Fruit fly (Drosophila melanogaster) whole organism, embryonic: ENCODE results near the gene CG34276.

ENCODE experiments used
- Abd-B ChIP-seq: fragments of 200-800 bp; sonication (Bioruptor generic); optimal IDR thresholded peaks from 2 replicates; lab custom pipeline; 2018; ENCODE audit warnings: missing biosample characterization, mild to moderate bottlenecking, missing genetic modification characterization, moderate library complexity
- Asciz ChIP-seq: fragments of 200-800 bp; sonication (Bioruptor generic); optimal IDR thresholded peaks from 2 replicates; lab custom pipeline; 2017; ENCODE audit warnings: missing biosample characterization, mild to moderate bottlenecking, missing genetic modification characterization, missing genetic modification reagents
- Awh ChIP-seq: fragments of 200-800 bp; sonication (Bioruptor generic); IDR thresholded peaks from 2 replicates; pipeline ENCODE4, ENCODE4 v1.3.6; 2022; ENCODE audit warnings: missing biosample characterization, missing genetic modification characterization
- CG12155 ChIP-seq: fragments of 200-800 bp; sonication (Bioruptor generic); optimal IDR thresholded peaks from 3 replicates; lab custom pipeline; 2016; ENCODE audit warnings: missing biosample characterization, missing genetic modification characterization
- CG12299 ChIP-seq: fragments of 200-800 bp; sonication (Bioruptor generic); optimal IDR thresholded peaks from 2 replicates; lab custom pipeline; 2018; ENCODE audit warnings: missing biosample characterization, mild to moderate bottlenecking, missing genetic modification characterization
- CG13287 ChIP-seq: fragments of 200-800 bp; sonication (Bioruptor generic); IDR thresholded peaks from 2 replicates; pipeline ENCODE4 v1.3.6; 2022; ENCODE audit warnings: missing biosample characterization, missing genetic modification characterization; ENCODE audit not compliant: partially characterized antibody
- CG14050 ChIP-seq: fragments of 200-800 bp; sonication (Bioruptor generic); IDR thresholded peaks from 3 replicates; pipeline ENCODE4 v1.3.6; 2022; ENCODE audit warnings: missing biosample characterization, missing genetic modification characterization
- CG14965 ChIP-seq: fragments of 200-800 bp; sonication (Bioruptor generic); optimal IDR thresholded peaks from 2 replicates; lab custom pipeline; 2016; ENCODE audit warnings: missing biosample characterization, missing genetic modification characterization, borderline replicate concordance
- CG16779 ChIP-seq: fragments of 200-800 bp; sonication (Bioruptor generic); IDR thresholded peaks from 2 replicates; pipeline ENCODE4 v1.3.6; 2022; ENCODE audit warnings: missing biosample characterization, missing genetic modification characterization
- CG2678 ChIP-seq: fragments of 200-800 bp; sonication (Bioruptor generic); optimal IDR thresholded peaks from 3 replicates; lab custom pipeline; 2019; ENCODE audit warnings: missing biosample characterization, mild to moderate bottlenecking, missing genetic modification characterization, moderate library complexity
- CG3163 ChIP-seq: fragments of 200-800 bp; sonication (Bioruptor generic); optimal IDR thresholded peaks from 3 replicates; lab custom pipeline; 2016; ENCODE audit warnings: missing biosample characterization, missing genetic modification characterization
- CG3281 ChIP-seq: fragments of 200-800 bp; sonication (Bioruptor generic); optimal IDR thresholded peaks from 3 replicates; lab custom pipeline; 2017; ENCODE audit warnings: missing biosample characterization, mild to moderate bottlenecking, missing genetic modification characterization
- CG6175 ChIP-seq: fragments of 200-800 bp; sonication (Bioruptor generic); IDR thresholded peaks from 3 replicates; pipeline ENCODE4 v1.3.6; 2022; ENCODE audit warnings: missing biosample characterization, missing genetic modification characterization
- CG9437 ChIP-seq: fragments of 200-800 bp; sonication (Bioruptor generic); optimal IDR thresholded peaks from 2 replicates; lab custom pipeline; 2018; ENCODE audit warnings: missing biosample characterization, mild to moderate bottlenecking, missing genetic modification characterization
- CG9932 ChIP-seq: fragments of 200-800 bp; sonication (Bioruptor generic); IDR thresholded peaks from 2 replicates; pipeline ENCODE4 v1.3.6; 2022; ENCODE audit warnings: missing biosample characterization, missing genetic modification characterization
- Deaf1 ChIP-seq: fragments of 200-800 bp; optimal IDR thresholded peaks from 3 replicates; lab custom pipeline; 2019; ENCODE audit warnings: missing biosample characterization, mild to moderate bottlenecking, missing genetic modification characterization, moderate library complexity
- Eip74EF ChIP-seq, 2 experiments: fragments of 200-800 bp in 1 of 2; fragments of >200 bp in 1 of 2; sonication (Bioruptor generic) in 1 of 2; optimal IDR thresholded peaks; 2 replicates each; lab custom pipeline; 2017 to 2019; ENCODE audit warnings: missing biosample characterization in 2 of 2, missing genetic modification characterization in 2 of 2, mild to moderate bottlenecking in 1 of 2, moderate library complexity in 1 of 2
- Elba2 ChIP-seq: fragments of 200-800 bp; sonication (Bioruptor generic); optimal IDR thresholded peaks from 3 replicates; lab custom pipeline; 2016; ENCODE audit warnings: missing biosample characterization, missing genetic modification characterization
- Ets65A ChIP-seq: fragments of 200-800 bp; sonication (Bioruptor generic); peaks from one replicate; lab custom pipeline; 2016; ENCODE audit warnings: missing biosample characterization, missing genetic modification characterization
- Fer1 ChIP-seq: fragments of 200-800 bp; sonication (Bioruptor generic); optimal IDR thresholded peaks from 2 replicates; lab custom pipeline; 2017; ENCODE audit warnings: missing biosample characterization, mild to moderate bottlenecking, missing genetic modification characterization
- Fer2 ChIP-seq: fragments of 200-800 bp; sonication (Bioruptor generic); optimal IDR thresholded peaks from 2 replicates; lab custom pipeline; 2018; ENCODE audit warnings: missing biosample characterization, mild to moderate bottlenecking, missing genetic modification characterization, moderate library complexity
- Fer3 ChIP-seq: fragments of 200-800 bp; sonication (Bioruptor generic); optimal IDR thresholded peaks from 2 replicates; lab custom pipeline; 2018; ENCODE audit warnings: missing biosample characterization, mild to moderate bottlenecking, missing genetic modification characterization, moderate library complexity
- GATAe ChIP-seq: fragments of 200-800 bp; sonication (Bioruptor generic); conservative IDR thresholded peaks from 2 replicates; pipeline ENCODE4 v1.3.6; 2022; ENCODE audit warnings: missing biosample characterization, missing genetic modification characterization
- Hey ChIP-seq: fragments of 200-800 bp; sonication (Bioruptor generic); optimal IDR thresholded peaks from 3 replicates; lab custom pipeline; 2018; ENCODE audit warnings: missing biosample characterization, mild to moderate bottlenecking, missing genetic modification characterization
- Hr39 ChIP-seq: fragments of >200 bp; optimal IDR thresholded peaks from 2 replicates; lab custom pipeline; 2017
- Hsf ChIP-seq: fragments of 200-800 bp; sonication (Bioruptor generic); optimal IDR thresholded peaks from 3 replicates; lab custom pipeline; 2016; ENCODE audit warnings: missing biosample characterization, missing genetic modification characterization
- Nf-YA ChIP-seq: fragments of 200-800 bp; sonication (Bioruptor generic); IDR thresholded peaks from 2 replicates; pipeline ENCODE4 v1.3.6; 2022; ENCODE audit warnings: missing biosample characterization, missing genetic modification characterization
- Opbp ChIP-seq: fragments of 200-800 bp; sonication (Bioruptor generic); IDR thresholded peaks from 3 replicates; pipeline ENCODE4 v1.3.6; 2022; ENCODE audit warnings: missing biosample characterization, missing genetic modification characterization; ENCODE audit not compliant: partially characterized antibody
- Sin3A ChIP-seq: fragments of >200 bp; optimal IDR thresholded peaks from 2 replicates; lab custom pipeline; 2018
- Sox100B ChIP-seq: fragments of 200-800 bp; sonication (Bioruptor generic); optimal IDR thresholded peaks from 3 replicates; lab custom pipeline; 2018; ENCODE audit warnings: missing biosample characterization, mild to moderate bottlenecking, missing genetic modification characterization
- Xbp1 ChIP-seq: fragments of 200-800 bp; sonication (Bioruptor generic); optimal IDR thresholded peaks from 3 replicates; lab custom pipeline; 2016; ENCODE audit warnings: missing biosample characterization, mild to moderate bottlenecking, missing genetic modification characterization
- ash1 ChIP-seq: fragments of 200-800 bp; sonication (Bioruptor generic); optimal IDR thresholded peaks from 2 replicates; lab custom pipeline; 2018; ENCODE audit warnings: missing biosample characterization, mild to moderate bottlenecking, missing genetic modification characterization
- bowl ChIP-seq: fragments of 200-800 bp; sonication (Bioruptor generic); IDR thresholded peaks from 2 replicates; pipeline ENCODE4 v1.3.6; 2022; ENCODE audit warnings: missing biosample characterization, missing genetic modification characterization
- ci ChIP-seq: fragments of 200-800 bp; sonication (Bioruptor generic); IDR thresholded peaks from 3 replicates; pipeline ENCODE4 v1.3.6; 2022; ENCODE audit warnings: missing biosample characterization, missing genetic modification characterization
- danr ChIP-seq: fragments of 200-800 bp; sonication (Bioruptor generic); IDR thresholded peaks from 2 replicates; pipeline ENCODE4 v1.3.6; 2022; ENCODE audit warnings: missing biosample characterization, missing genetic modification characterization
- gro ChIP-seq: fragments of 200-800 bp; sonication (Bioruptor generic); optimal IDR thresholded peaks from 2 replicates; lab custom pipeline; 2016; ENCODE audit warnings: missing biosample characterization, missing genetic modification characterization
- jing ChIP-seq: fragments of 200-800 bp; sonication (Bioruptor generic); optimal IDR thresholded peaks from 2 replicates; lab custom pipeline; 2018; ENCODE audit warnings: missing biosample characterization, mild to moderate bottlenecking, missing genetic modification characterization
- lov ChIP-seq, 2 experiments: fragments of 200-800 bp in 1 of 2; fragments of >200 bp in 1 of 2; sonication (Bioruptor generic) in 1 of 2; IDR thresholded peaks in 1 of 2; optimal IDR thresholded peaks in 1 of 2; 2 replicates in 1 of 2; 3 replicates in 1 of 2; pipeline versions ENCODE4 v1.3.6 to Lab custom; 2017 to 2022; ENCODE audit warnings: missing biosample characterization in 1 of 2, missing genetic modification characterization in 1 of 2
- mam ChIP-seq: fragments of 200-800 bp; sonication (Bioruptor generic); optimal IDR thresholded peaks from 3 replicates; lab custom pipeline; 2016; ENCODE audit warnings: missing biosample characterization, missing genetic modification characterization
- nom ChIP-seq: fragments of 200-800 bp; sonication (Bioruptor generic); optimal IDR thresholded peaks from 2 replicates; lab custom pipeline; 2017; ENCODE audit warnings: missing biosample characterization, missing genetic modification characterization, mild to moderate bottlenecking, moderate library complexity, missing genetic modification reagents
- oc ChIP-seq: fragments of 200-800 bp; sonication (Bioruptor generic); optimal IDR thresholded peaks from 2 replicates; lab custom pipeline; 2018; ENCODE audit warnings: missing biosample characterization, mild to moderate bottlenecking, missing genetic modification characterization, moderate library complexity
- p53 ChIP-seq: fragments of 200-800 bp; sonication (Bioruptor generic); optimal IDR thresholded peaks from 2 replicates; lab custom pipeline; 2016; ENCODE audit warnings: missing biosample characterization, missing genetic modification characterization
- repo ChIP-seq: fragments of 200-800 bp; sonication (Bioruptor generic); optimal IDR thresholded peaks from 2 replicates; lab custom pipeline; 2016; ENCODE audit warnings: missing biosample characterization, missing genetic modification characterization
- row ChIP-seq: fragments of 200-800 bp; sonication (Bioruptor generic); IDR thresholded peaks from 3 replicates; pipeline ENCODE4 v1.3.6; 2022; ENCODE audit warnings: missing biosample characterization, missing genetic modification characterization
- salm ChIP-seq: fragments of 200-800 bp; sonication (Bioruptor generic); optimal IDR thresholded peaks from 2 replicates; lab custom pipeline; 2018; ENCODE audit warnings: missing biosample characterization, mild to moderate bottlenecking, missing genetic modification characterization
- sd ChIP-seq: fragments of 200-800 bp; sonication (Bioruptor generic); optimal IDR thresholded peaks from 3 replicates; lab custom pipeline; 2018; ENCODE audit warnings: missing biosample characterization, mild to moderate bottlenecking, missing genetic modification characterization, moderate library complexity
- sob ChIP-seq: fragments of 200-800 bp; sonication (Bioruptor generic); IDR thresholded peaks from 2 replicates; pipeline ENCODE4 v1.3.6; 2022; ENCODE audit warnings: missing biosample characterization, missing genetic modification characterization
- sr ChIP-seq: fragments of 200-800 bp; sonication (Bioruptor generic); IDR thresholded peaks from 3 replicates; pipeline ENCODE4 v1.3.6; 2022; ENCODE audit warnings: missing biosample characterization, missing genetic modification characterization
- stc ChIP-seq: fragments of 200-800 bp; sonication (Bioruptor generic); IDR thresholded peaks from 2 replicates; pipeline ENCODE4 v1.3.6; 2022; ENCODE audit warnings: missing biosample characterization, missing genetic modification characterization
- stwl ChIP-seq: fragments of 200-800 bp; sonication (Bioruptor generic); optimal IDR thresholded peaks from 3 replicates; lab custom pipeline; 2018; ENCODE audit warnings: missing biosample characterization, mild to moderate bottlenecking, missing genetic modification characterization, moderate library complexity
- tap ChIP-seq: fragments of 200-800 bp; optimal IDR thresholded peaks from 3 replicates; lab custom pipeline; 2019; ENCODE audit warnings: missing biosample characterization, mild to moderate bottlenecking, missing genetic modification characterization, moderate library complexity
- zfh1 ChIP-seq: fragments of 200-800 bp; sonication (Bioruptor generic); IDR thresholded peaks from 3 replicates; pipeline ENCODE4 v1.3.6; 2022; ENCODE audit warnings: missing biosample characterization, missing genetic modification characterization

The CG34276 gene

dm6 chr3R:15972979-15973486 is 47.6 kb downstream of the CG34276 start, which contains the start of gene Hel89B (continued):
- peak; percentile 65 for TF ChIP-seq Fer2
- TF ChIP-seq Awh (GFP tag; lab: Robert Waterston, UW) = no peak
- no peak for TF ChIP-seq CG13287
- TF ChIP-seq gro (GFP tag; lab: Kevin White, UChicago) = peak; percentile 51
- peak; percentile 29 for TF ChIP-seq jing (GFP tag; lab: Kevin White, UChicago)
- no peak for TF ChIP-seq nom
- TF ChIP-seq row (GFP tag; lab: Robert Waterston, UW) = no peak
- no peak for TF ChIP-seq Hr39 (lab: Kevin White, UChicago)
- peak; percentile 83 for TF ChIP-seq mam (GFP tag; lab: Kevin White, UChicago)
- TF ChIP-seq salm (tag; lab: Kevin White, UChicago) = no peak
- no peak for TF ChIP-seq CG3281 (GFP tag; lab: Kevin White, UChicago)
- peak; percentile 5 for TF ChIP-seq oc
- TF ChIP-seq Deaf1 (tag; lab: Kevin White, UChicago) = no peak
- TF ChIP-seq Abd-B (GFP tag; lab: Kevin White, UChicago) = peak; percentile 87
- peak; percentile 26 for TF ChIP-seq Fer1
- TF ChIP-seq stc (GFP tag; lab: Robert Waterston, UW) = no peak
- TF ChIP-seq bowl = no peak
- no peak for TF ChIP-seq Asciz (GFP tag; lab: Kevin White, UChicago)
- TF ChIP-seq Hsf = peak; percentile 80
- no peak for TF ChIP-seq Hey
- TF ChIP-seq Nf-YA (GFP tag; lab: Robert Waterston, UW) = no peak
- peak; percentile 26 for TF ChIP-seq p53 (GFP tag; lab: Kevin White, UChicago)
- TF ChIP-seq CG2678 (tag; lab: Kevin White, UChicago) = peak; percentile 62
- no peak for TF ChIP-seq CG14050
- no peak for TF ChIP-seq Eip74EF (GFP tag; optimal IDR thresholded peaks at IDR 0.05; lab: Kevin White, UChicago)
- TF ChIP-seq ci (GFP tag; lab: Robert Waterston, UW) = no peak
- no peak for TF ChIP-seq CG12299 (tag; lab: Kevin White, UChicago)
- TF ChIP-seq CG16779 = no peak
- no peak for TF ChIP-seq sr (GFP tag; lab: Robert Waterston, UW)
- no peak for TF ChIP-seq zfh1 (GFP tag; lab: Robert Waterston, UW)
- TF ChIP-seq Fer3 = peak; percentile 68
- no peak for TF ChIP-seq CG9437 (GFP tag; lab: Kevin White, UChicago)
- no peak for TF ChIP-seq repo (GFP tag; lab: Kevin White, UChicago)
- no peak for TF ChIP-seq Sox100B (GFP tag; lab: Kevin White, UChicago)
- TF ChIP-seq sd (tag; lab: Kevin White, UChicago) = no peak
- no peak for TF ChIP-seq CG6175
- peak; percentile 47 for TF ChIP-seq Elba2
- no peak for TF ChIP-seq danr
- TF ChIP-seq Sin3A (lab: Kevin White, UChicago) = peak; percentile 79
- TF ChIP-seq sob (GFP tag; lab: Robert Waterston, UW) = no peak
- TF ChIP-seq tap (tag; lab: Kevin White, UChicago) = no peak
- no peak for TF ChIP-seq CG9932 (GFP tag; lab: Robert Waterston, UW)
- no peak for TF ChIP-seq lov (optimal IDR thresholded peaks at IDR 0.05; lab: Kevin White, UChicago)
- TF ChIP-seq lov (GFP tag; IDR thresholded peaks at IDR 0.05; lab: Robert Waterston, UW) = no peak
- no peak for TF ChIP-seq GATAe (GFP tag; lab: Robert Waterston, UW)
- no peak for TF ChIP-seq ash1 (GFP tag; lab: Kevin White, UChicago)
- peak; percentile 80 for TF ChIP-seq Xbp1 (GFP tag; lab: Kevin White, UChicago)
- TF ChIP-seq stwl = peak; percentile 41
- TF ChIP-seq Ets65A = peak; percentile 94
- no peak for TF ChIP-seq Opbp (GFP tag; lab: Robert Waterston, UW)
- no peak for TF ChIP-seq CG3163
- no peak for TF ChIP-seq CG14965 (GFP tag; lab: Kevin White, UChicago)
- peak; percentile 67 for TF ChIP-seq CG12155 (GFP tag; lab: Kevin White, UChicago)
